Fruit fly (Drosophila melanogaster) whole organism, embryonic: ENCODE data around the gene Mst77F.

Experiments
- CG13123 ChIP-seq: fragments of 200-800 bp; sonication (Bioruptor generic); optimal IDR thresholded peaks from 2 replicates; lab custom pipeline; 2016; ENCODE audit warnings: missing biosample characterization, missing genetic modification characterization
- CG13624 ChIP-seq: fragments of 200-800 bp; sonication (Bioruptor generic); optimal IDR thresholded peaks from 2 replicates; lab custom pipeline; 2016; ENCODE audit warnings: missing biosample characterization, missing genetic modification characterization
- CG42726 ChIP-seq: fragments of 200-800 bp; sonication (Bioruptor generic); IDR thresholded peaks from 2 replicates; pipeline ENCODE4 v1.3.6; 2022; ENCODE audit warnings: missing biosample characterization, missing genetic modification characterization; ENCODE audit not compliant: partially characterized antibody
- CG7987 ChIP-seq: fragments of 200-800 bp; sonication (Bioruptor generic); optimal IDR thresholded peaks from 2 replicates; lab custom pipeline; 2018; ENCODE audit warnings: missing biosample characterization, mild to moderate bottlenecking, missing genetic modification characterization, moderate library complexity
- danr ChIP-seq: fragments of 200-800 bp; sonication (Bioruptor generic); IDR thresholded peaks from 2 replicates; pipeline ENCODE4 v1.3.6; 2022; ENCODE audit warnings: missing biosample characterization, missing genetic modification characterization
- dmrt99B ChIP-seq: fragments of 200-800 bp; sonication (Bioruptor generic); optimal IDR thresholded peaks from 2 replicates; lab custom pipeline; 2018; ENCODE audit warnings: missing biosample characterization, mild to moderate bottlenecking, missing genetic modification characterization, moderate library complexity
- kay ChIP-seq: fragments of 200-800 bp; sonication (Bioruptor generic); optimal IDR thresholded peaks from 2 replicates; lab custom pipeline; 2016; ENCODE audit warnings: missing biosample characterization, missing genetic modification characterization
- pnt ChIP-seq: fragments of 200-800 bp; sonication (Bioruptor generic); optimal IDR thresholded peaks from 3 replicates; lab custom pipeline; 2016; ENCODE audit warnings: missing biosample characterization, missing genetic modification characterization
- z ChIP-seq: fragments of 200-800 bp; sonication (Bioruptor generic); IDR thresholded peaks from 3 replicates; pipeline ENCODE4 v1.3.6; 2022; ENCODE audit warnings: missing biosample characterization, missing genetic modification characterization

- no peak for TF ChIP-seq z (GFP tag; lab: Robert Waterston, UW)
- TF ChIP-seq kay (GFP tag; lab: Kevin White, UChicago) = no peak
- no peak for TF ChIP-seq pnt (GFP tag; lab: Kevin White, UChicago)
- no peak for TF ChIP-seq dmrt99B (tag; lab: Kevin White, UChicago)
- no peak for TF ChIP-seq CG13624 (GFP tag; lab: Kevin White, UChicago)
- TF ChIP-seq CG42726 (GFP tag; lab: Robert Waterston, UW) = no peak
- TF ChIP-seq CG13123 (GFP tag; lab: Kevin White, UChicago) = no peak
- no peak for TF ChIP-seq danr (GFP tag; lab: Robert Waterston, UW)
- TF ChIP-seq CG7987 = no peak
Observed at dm6 chr3L:20835882-20836281, 18.1 kb upstream of the Mst77F start, which contains the start of gene CG3288.
